Fruit fly (Drosophila melanogaster) whole organism, embryonic: ENCODE data around the gene CG16775.

Experiments
- Adf1 ChIP-seq: fragments of 200-800 bp; sonication (Bioruptor generic); IDR thresholded peaks from 2 replicates; pipeline ENCODE4 v1.3.6; 2022; ENCODE audit warnings: missing biosample characterization, missing genetic modification characterization
- Antp ChIP-seq: fragments of 200-800 bp; sonication (Bioruptor generic); optimal IDR thresholded peaks from 3 replicates; lab custom pipeline; 2016; ENCODE audit warnings: missing biosample characterization, missing genetic modification characterization
- BtbVII ChIP-seq: fragments of 200-800 bp; sonication (Bioruptor generic); optimal IDR thresholded peaks from 3 replicates; lab custom pipeline; 2017; ENCODE audit warnings: missing biosample characterization, mild to moderate bottlenecking, missing genetic modification characterization
- CG10209 ChIP-seq: fragments of 200-800 bp; sonication (Bioruptor generic); optimal IDR thresholded peaks from 3 replicates; lab custom pipeline; 2017; ENCODE audit warnings: missing biosample characterization, mild to moderate bottlenecking, missing genetic modification characterization, missing genetic modification reagents
- CG12744 ChIP-seq: fragments of 200-800 bp; sonication (Bioruptor generic); optimal IDR thresholded peaks from 2 replicates; lab custom pipeline; 2016; ENCODE audit warnings: missing biosample characterization, missing genetic modification characterization
- CG13424 ChIP-seq: fragments of 200-800 bp; sonication (Bioruptor generic); optimal IDR thresholded peaks from 2 replicates; lab custom pipeline; 2019; ENCODE audit warnings: missing biosample characterization, mild to moderate bottlenecking, missing genetic modification characterization, moderate library complexity
- CG13624 ChIP-seq: fragments of 200-800 bp; sonication (Bioruptor generic); optimal IDR thresholded peaks from 2 replicates; lab custom pipeline; 2016; ENCODE audit warnings: missing biosample characterization, missing genetic modification characterization
- CG13894 ChIP-seq: fragments of 200-800 bp; sonication (Bioruptor generic); optimal IDR thresholded peaks from 3 replicates; lab custom pipeline; 2018; ENCODE audit warnings: missing biosample characterization, mild to moderate bottlenecking, missing genetic modification characterization, moderate library complexity
- CG1529 ChIP-seq: fragments of 200-800 bp; sonication (Bioruptor generic); optimal IDR thresholded peaks from 3 replicates; lab custom pipeline; 2018; ENCODE audit warnings: missing biosample characterization, missing genetic modification characterization
- CG2116 ChIP-seq: fragments of 200-800 bp; sonication (Bioruptor generic); optimal IDR thresholded peaks from 3 replicates; lab custom pipeline; 2018; ENCODE audit warnings: missing biosample characterization, mild to moderate bottlenecking, missing genetic modification characterization
- CG2199 ChIP-seq: fragments of 200-800 bp; sonication (Bioruptor generic); IDR thresholded peaks from 3 replicates; pipeline ENCODE4 v1.3.6; 2022; ENCODE audit warnings: missing biosample characterization, missing genetic modification characterization
- CG32772 ChIP-seq: fragments of 200-800 bp; sonication (Bioruptor generic); IDR thresholded peaks from 2 replicates; pipeline ENCODE4 v1.3.6; 2022; ENCODE audit warnings: missing biosample characterization, missing genetic modification characterization
- CG34422 ChIP-seq: fragments of 200-800 bp; sonication (Bioruptor generic); IDR thresholded peaks from 3 replicates; pipeline ENCODE4 v1.3.6; 2022; ENCODE audit warnings: missing biosample characterization, missing genetic modification characterization
- CG42726 ChIP-seq: fragments of 200-800 bp; sonication (Bioruptor generic); IDR thresholded peaks from 2 replicates; pipeline ENCODE4 v1.3.6; 2022; ENCODE audit warnings: missing biosample characterization, missing genetic modification characterization; ENCODE audit not compliant: partially characterized antibody
- CG4617 ChIP-seq: fragments of 200-800 bp; sonication (Bioruptor generic); optimal IDR thresholded peaks from 3 replicates; lab custom pipeline; 2016; ENCODE audit warnings: missing biosample characterization, missing genetic modification characterization, borderline replicate concordance
- CG6689 ChIP-seq: fragments of 200-800 bp; sonication (Bioruptor generic); IDR thresholded peaks from 2 replicates; pipeline ENCODE4 v1.3.6; 2022; ENCODE audit warnings: missing biosample characterization, missing genetic modification characterization
- CG6854 ChIP-seq: fragments of 200-800 bp; sonication (Bioruptor generic); optimal IDR thresholded peaks from 3 replicates; lab custom pipeline; 2017; ENCODE audit warnings: missing biosample characterization, mild to moderate bottlenecking, missing genetic modification characterization
- CG7987 ChIP-seq: fragments of 200-800 bp; sonication (Bioruptor generic); optimal IDR thresholded peaks from 2 replicates; lab custom pipeline; 2018; ENCODE audit warnings: missing biosample characterization, mild to moderate bottlenecking, missing genetic modification characterization, moderate library complexity
- CG9932 ChIP-seq: fragments of 200-800 bp; sonication (Bioruptor generic); IDR thresholded peaks from 2 replicates; pipeline ENCODE4 v1.3.6; 2022; ENCODE audit warnings: missing biosample characterization, missing genetic modification characterization
- CkIIα-i1 ChIP-seq: fragments of 200-800 bp; sonication (Bioruptor generic); IDR thresholded peaks from 2 replicates; pipeline ENCODE4 v1.3.6; 2022; ENCODE audit warnings: missing biosample characterization, missing genetic modification characterization
- Dek ChIP-seq: fragments of 200-800 bp; sonication (Bioruptor generic); optimal IDR thresholded peaks from 3 replicates; lab custom pipeline; 2019; ENCODE audit warnings: missing biosample characterization, mild to moderate bottlenecking, missing genetic modification characterization, moderate library complexity
- Dip2 ChIP-seq: fragments of 200-800 bp; sonication (Bioruptor generic); IDR thresholded peaks from 2 replicates; pipeline ENCODE4 v1.3.6; 2022; ENCODE audit warnings: missing biosample characterization, missing genetic modification characterization
- Dll ChIP-seq: fragments of 200-800 bp; sonication (Bioruptor generic); IDR thresholded peaks from 4 replicates; pipeline ENCODE4 v1.3.6; 2022; ENCODE audit warnings: missing biosample characterization, missing genetic modification characterization; ENCODE audit not compliant: partially characterized antibody
- Elba2 ChIP-seq: fragments of 200-800 bp; sonication (Bioruptor generic); optimal IDR thresholded peaks from 3 replicates; lab custom pipeline; 2016; ENCODE audit warnings: missing biosample characterization, missing genetic modification characterization
- Fer1 ChIP-seq: fragments of 200-800 bp; sonication (Bioruptor generic); optimal IDR thresholded peaks from 2 replicates; lab custom pipeline; 2017; ENCODE audit warnings: missing biosample characterization, mild to moderate bottlenecking, missing genetic modification characterization
- HLHmδ ChIP-seq: fragments of 200-800 bp; sonication (Bioruptor generic); optimal IDR thresholded peaks from 2 replicates; lab custom pipeline; 2018; ENCODE audit warnings: missing biosample characterization, mild to moderate bottlenecking, missing genetic modification characterization, moderate library complexity
- MESR4 ChIP-seq: fragments of 200-800 bp; sonication (Bioruptor generic); optimal IDR thresholded peaks from 2 replicates; lab custom pipeline; 2018; ENCODE audit warnings: missing biosample characterization, mild to moderate bottlenecking, missing genetic modification characterization, moderate library complexity
- NFAT ChIP-seq: fragments of 200-800 bp; sonication (Bioruptor generic); IDR thresholded peaks from 2 replicates; pipeline ENCODE4 v1.3.6; 2022; ENCODE audit warnings: missing biosample characterization, missing genetic modification characterization
- ac ChIP-seq: fragments of 200-800 bp; sonication (Bioruptor generic); optimal IDR thresholded peaks from 3 replicates; lab custom pipeline; 2017; ENCODE audit warnings: missing biosample characterization, mild to moderate bottlenecking, missing genetic modification characterization
- al ChIP-seq: fragments of 200-800 bp; sonication (Bioruptor generic); IDR thresholded peaks from 2 replicates; pipeline ENCODE4 v1.3.6; 2022; ENCODE audit warnings: missing biosample characterization, missing genetic modification characterization
- amos ChIP-seq: fragments of 200-800 bp; sonication (Bioruptor generic); IDR thresholded peaks from 2 replicates; pipeline ENCODE4 v1.3.6; 2022; ENCODE audit warnings: missing biosample characterization, missing genetic modification characterization; ENCODE audit not compliant: partially characterized antibody
- cg ChIP-seq: fragments of 200-800 bp; sonication (Bioruptor generic); optimal IDR thresholded peaks from 3 replicates; lab custom pipeline; 2019; ENCODE audit warnings: missing biosample characterization, mild to moderate bottlenecking, missing genetic modification characterization, moderate library complexity
- dpn ChIP-seq, 2 experiments: fragments of 200-800 bp; sonication (Bioruptor generic); optimal IDR thresholded peaks; 3 replicates each; lab custom pipeline; 2016; ENCODE audit warnings: missing biosample characterization in 2 of 2, missing genetic modification characterization in 2 of 2
- eve ChIP-seq, 2 experiments: fragments of >200 bp; optimal IDR thresholded peaks; 2 replicates each; lab custom pipeline; 2017; ENCODE audit warnings: missing biosample characterization in 2 of 2, missing genetic modification characterization in 2 of 2
- ftz-f1 ChIP-seq: fragments of 200-800 bp; sonication (Bioruptor generic); optimal IDR thresholded peaks from 2 replicates; lab custom pipeline; 2016; ENCODE audit warnings: missing biosample characterization, missing genetic modification characterization
- gce ChIP-seq: fragments of 200-800 bp; sonication (Bioruptor generic); IDR thresholded peaks from 3 replicates; pipeline ENCODE4 v1.3.6; 2022; ENCODE audit warnings: missing biosample characterization, missing genetic modification characterization
- klu ChIP-seq: fragments of 200-800 bp; sonication (Bioruptor generic); IDR thresholded peaks from 2 replicates; pipeline ENCODE4 v1.3.6; 2022; ENCODE audit warnings: missing biosample characterization, missing genetic modification characterization
- lbe ChIP-seq: fragments of 200-800 bp; sonication (Bioruptor generic); optimal IDR thresholded peaks from 2 replicates; lab custom pipeline; 2016; ENCODE audit warnings: missing biosample characterization, mild to moderate bottlenecking, missing genetic modification characterization
- lilli ChIP-seq: fragments of 200-800 bp; sonication (Bioruptor generic); optimal IDR thresholded peaks from 3 replicates; lab custom pipeline; 2016; ENCODE audit warnings: missing biosample characterization, missing genetic modification characterization
- mld ChIP-seq: fragments of 200-800 bp; sonication (Bioruptor generic); IDR thresholded peaks from 3 replicates; pipeline ENCODE4 v1.3.6; 2022; ENCODE audit warnings: missing biosample characterization, missing genetic modification characterization; ENCODE audit not compliant: partially characterized antibody
- nau ChIP-seq: fragments of 200-800 bp; sonication (Bioruptor generic); optimal IDR thresholded peaks from 3 replicates; lab custom pipeline; 2017; ENCODE audit warnings: missing biosample characterization, mild to moderate bottlenecking, missing genetic modification characterization, missing genetic modification reagents
- nom ChIP-seq: fragments of 200-800 bp; sonication (Bioruptor generic); optimal IDR thresholded peaks from 2 replicates; lab custom pipeline; 2017; ENCODE audit warnings: missing biosample characterization, missing genetic modification characterization, mild to moderate bottlenecking, moderate library complexity, missing genetic modification reagents
- onecut ChIP-seq: fragments of 200-800 bp; sonication (Bioruptor generic); IDR thresholded peaks from 2 replicates; pipeline ENCODE4 v1.3.6; 2022; ENCODE audit warnings: missing biosample characterization, missing genetic modification characterization
- otp ChIP-seq: fragments of 200-800 bp; sonication (Bioruptor generic); IDR thresholded peaks from 3 replicates; pipeline ENCODE4, ENCODE4 v1.3.6; 2022; ENCODE audit warnings: missing biosample characterization, missing genetic modification characterization
- psq ChIP-seq: fragments of 200-800 bp; sonication (Bioruptor generic); optimal IDR thresholded peaks from 2 replicates; lab custom pipeline; 2017; ENCODE audit warnings: missing biosample characterization, missing genetic modification characterization
- pum ChIP-seq: fragments of 200-800 bp; sonication (Bioruptor generic); optimal IDR thresholded peaks from 2 replicates; lab custom pipeline; 2016; ENCODE audit warnings: missing biosample characterization, missing genetic modification characterization
- ro ChIP-seq: fragments of 200-800 bp; sonication (Bioruptor generic); IDR thresholded peaks from 2 replicates; pipeline ENCODE4 v1.3.6; 2022; ENCODE audit warnings: missing biosample characterization, missing genetic modification characterization
- sima ChIP-seq: fragments of 200-800 bp; sonication (Bioruptor generic); optimal IDR thresholded peaks from 2 replicates; lab custom pipeline; 2016; ENCODE audit warnings: missing biosample characterization, missing genetic modification characterization
- tna ChIP-seq: fragments of 200-800 bp; sonication (Bioruptor generic); IDR thresholded peaks from 2 replicates; pipeline ENCODE4 v1.3.6; 2022; ENCODE audit warnings: missing biosample characterization, missing genetic modification characterization; ENCODE audit not compliant: partially characterized antibody

CG16775 gene

dm6 chr3L:17846169-17846981 lies 40.1 kb downstream of the CG16775 start, which contains the start of the genes MED19 and CG7430 (continued):
- TF ChIP-seq CG4617 (GFP tag; lab: Kevin White, UChicago) (peak; percentile 79), Antp (GFP tag; lab: Kevin White, UChicago) (no peak), CG10209 (no peak), NFAT (GFP tag; lab: Robert Waterston, UW) (peak; percentile 55), CG34422 (GFP tag; lab: Robert Waterston, UW) (peak; percentile 60; the same call in 1 of the 3 replicates), ro (GFP tag; lab: Robert Waterston, UW) (no peak), dpn (GFP tag; optimal IDR thresholded peaks at IDR 0.05; lab: Kevin White, UChicago) (no peak), cg (peak; percentile 95), eve (GFP tag; optimal IDR thresholded peaks at IDR 0.05; lab: Kevin White, UChicago) (no peak), otp (GFP tag; lab: Robert Waterston, UW) (no peak), Dek (no peak), CkIIα-i1 (GFP tag; lab: Robert Waterston, UW) (no peak), CG13894 (tag; lab: Kevin White, UChicago) (peak; percentile 17), CG7987 (GFP tag; lab: Kevin White, UChicago) (peak; percentile 45), tna (GFP tag; lab: Robert Waterston, UW) (0 out of 2 replicates have a peak, but pooled peaks have one; percentile 29), gce (GFP tag; lab: Robert Waterston, UW) (no peak), CG13624 (GFP tag; lab: Kevin White, UChicago) (no peak), nom (GFP tag; lab: Kevin White, UChicago) (peak; percentile 70), mld (0 out of 3 replicates have a peak, but pooled peaks have one; percentile 50), CG13424 (tag; lab: Kevin White, UChicago) (no peak), Elba2 (GFP tag; lab: Kevin White, UChicago) (no peak), pum (GFP tag; lab: Kevin White, UChicago) (no peak), Dll (GFP tag; lab: Robert Waterston, UW) (no peak; the same call in 1 of the 4 replicates), CG42726 (GFP tag; lab: Robert Waterston, UW) (peak; percentile 49; the same call in 1 of the 2 replicates), CG32772 (GFP tag; lab: Robert Waterston, UW) (no peak), Dip2 (GFP tag; lab: Robert Waterston, UW) (no peak), BtbVII (GFP tag; lab: Kevin White, UChicago) (no peak), ac (GFP tag; lab: Kevin White, UChicago) (peak; percentile 34), sima (GFP tag; lab: Kevin White, UChicago) (no peak), psq (no peak), amos (GFP tag; lab: Robert Waterston, UW) (peak; percentile 62), lilli (GFP tag; lab: Kevin White, UChicago) (peak; percentile 6), CG6854 (GFP tag; lab: Kevin White, UChicago) (peak; percentile 34), klu (GFP tag; lab: Robert Waterston, UW) (no peak), MESR4 (GFP tag; lab: Kevin White, UChicago) (peak; percentile 100), ftz-f1 (GFP tag; lab: Kevin White, UChicago) (peak; percentile 96), CG9932 (GFP tag; lab: Robert Waterston, UW) (peak; percentile 47), onecut (GFP tag; lab: Robert Waterston, UW) (no peak), Adf1 (GFP tag; lab: Robert Waterston, UW) (peak; percentile 36; the same call in 1 of the 2 replicates), CG2199 (GFP tag; lab: Robert Waterston, UW) (no peak), HLHmδ (GFP tag; lab: Kevin White, UChicago) (peak; percentile 59), CG12744 (GFP tag; lab: Kevin White, UChicago) (no peak), Fer1 (peak; percentile 70), nau (GFP tag; lab: Kevin White, UChicago) (no peak), CG2116 (GFP tag; lab: Kevin White, UChicago) (peak; percentile 99), CG1529 (GFP tag; lab: Kevin White, UChicago) (no peak), CG6689 (GFP tag; lab: Robert Waterston, UW) (no peak), lbe (peak; percentile 26), al (GFP tag; lab: Robert Waterston, UW) (no peak)
